Worm (Caenorhabditis elegans): ENCODE data around the gene T28C6.5.

T28C6.5 gene

ce11 chrIV:8793223-8793622 is 28.0 kb upstream of the T28C6.5 start:
- TF ChIP-seq lin-14 (GFP tag; optimal IDR thresholded peaks at IDR 0.05) (peak; percentile 56), elt-3 (tag; optimal IDR thresholded peaks at IDR 0.05) (peak in 4 of 6 experiments; percentile 36 to 87 (median 82)), nhr-11 (tag; optimal IDR thresholded peaks at IDR 0.05) (no peak), ceh-90 (tag; optimal IDR thresholded peaks at IDR 0.05) (no peak), blmp-1 (tag; optimal IDR thresholded peaks at IDR 0.05) (peak; percentile 71), efl-1 (optimal IDR thresholded peaks at IDR 0.05) (no peak), efl-1 (GFP tag; optimal IDR thresholded peaks at IDR 0.05 in 1 of 2) (peak in 1 of 2 experiments; percentile 17)

- TF ChIP-seq nhr-71 (tag; optimal IDR thresholded peaks at IDR 0.05) (peak; percentile 76), rnt-1 (tag; optimal IDR thresholded peaks at IDR 0.05) (peak; percentile 8), sox-4 (tag; optimal IDR thresholded peaks at IDR 0.05) (no peak), tbx-2 (tag; optimal IDR thresholded peaks at IDR 0.05) (peak; percentile 59), fos-1 (tag; optimal IDR thresholded peaks at IDR 0.05) (no peak), jun-1 (tag; optimal IDR thresholded peaks at IDR 0.05) (peak; percentile 50), fkh-8 (tag; optimal IDR thresholded peaks at IDR 0.05) (peak; percentile 55), ceh-82 (tag; optimal IDR thresholded peaks at IDR 0.05) (peak in 2 of 3 experiments; percentile 11 to 50), elt-2 (tag; optimal IDR thresholded peaks at IDR 0.05) (peak; percentile 16), nhr-20 (tag; optimal IDR thresholded peaks at IDR 0.05) (peak; percentile 65), unc-86 (tag; optimal IDR thresholded peaks at IDR 0.05) (no peak), lin-14 (GFP tag; optimal IDR thresholded peaks at IDR 0.05) (peak; percentile 99), nhr-85 (tag) (peak; percentile 92), efl-1 (optimal IDR thresholded peaks at IDR 0.05) (peak in 1 of 2 experiments; percentile 43), efl-1 (GFP tag; optimal IDR thresholded peaks at IDR 0.05 in 1 of 2) (peak in 1 of 2 experiments; percentile 85), lsy-2 (tag; optimal IDR thresholded peaks at IDR 0.05) (peak; percentile 20 to 53), mep-1 (tag; optimal IDR thresholded peaks at IDR 0.05) (peak; percentile 38), ztf-11 (tag; optimal IDR thresholded peaks at IDR 0.05) (peak in 1 of 2 experiments; percentile 24), skn-1 (tag; optimal IDR thresholded peaks at IDR 0.05) (peak; percentile 16), grh-1 (GFP tag; IDR thresholded peaks at IDR 0.05) (no peak), isw-1 (GFP tag; IDR thresholded peaks at IDR 0.05) (peak; percentile 11; the same call in 1 of the 2 replicates), egl-27 (tag; optimal IDR thresholded peaks at IDR 0.05) (peak in 1 of 2 experiments; percentile 26), elt-3 (tag; optimal IDR thresholded peaks at IDR 0.05) (peak in 2 of 6 experiments; percentile 10 to 53), nhr-19 (GFP tag; conservative IDR thresholded peaks at IDR 0.05) (peak; percentile 28), nhr-28 (tag; optimal IDR thresholded peaks at IDR 0.05) (no peak), snpc-4 (tag; optimal IDR thresholded peaks at IDR 0.05) (peak; percentile 21), xbp-1 (tag; optimal IDR thresholded peaks at IDR 0.05) (peak; percentile 13), mdl-1 (tag; optimal IDR thresholded peaks at IDR 0.05) (peak in 1 of 2 experiments; percentile 57), ama-1 (optimal IDR thresholded peaks at IDR 0.05) (no peak), ztf-4 (tag; optimal IDR thresholded peaks at IDR 0.05) (peak; percentile 17), lin-35 (GFP tag; optimal IDR thresholded peaks at IDR 0.05) (peak; percentile 46 to 50), fkh-10 (GFP tag; optimal IDR thresholded peaks at IDR 0.05) (peak; percentile 72), snu-23 (GFP tag; optimal IDR thresholded peaks at IDR 0.05) (peak; percentile 59), dpl-1 (GFP tag; optimal IDR thresholded peaks at IDR 0.05) (peak in 1 of 3 experiments; percentile 11), zip-4 (GFP tag; optimal IDR thresholded peaks at IDR 0.05) (no peak), nhr-47 (tag; optimal IDR thresholded peaks at IDR 0.05) (peak; percentile 59), blmp-1 (tag; optimal IDR thresholded peaks at IDR 0.05) (peak; percentile 60), ets-5 (GFP tag; IDR thresholded peaks at IDR 0.05) (no peak), F16B12.6 (tag; optimal IDR thresholded peaks at IDR 0.05) (no peak), swsn-7 (tag; optimal IDR thresholded peaks at IDR 0.05) (peak; percentile 24), hpl-2 (GFP tag; optimal IDR thresholded peaks at IDR 0.05) (no peak), efl-3 (GFP tag; optimal IDR thresholded peaks at IDR 0.05) (no peak), nhr-90 (tag; optimal IDR thresholded peaks at IDR 0.05; ENCODE audit: poor library complexity) (peak; percentile 46), lin-39 (tag; optimal IDR thresholded peaks at IDR 0.05) (no peak)
Measured at ce11 chrIV:8794895-8795665, 26.2 kb upstream of the T28C6.5 start.
